Fruit fly (Drosophila melanogaster) whole organism: ENCODE data around the gene CG12017.

ENCODE experiments used
- pan ChIP-seq: fragments of >200 bp; optimal IDR thresholded peaks from 2 replicates; lab custom pipeline; 2017
- psq ChIP-seq: fragments of >200 bp; optimal IDR thresholded peaks from 2 replicates; lab custom pipeline; 2017
- usp ChIP-seq: fragments of >200 bp; optimal IDR thresholded peaks from 2 replicates; lab custom pipeline; 2017; ENCODE audit warnings: missing biosample characterization, missing genetic modification characterization, mixed read lengths

dm6 chr3L:3314696-3315095, 34.7 kb downstream of the CG12017 start, which contains the start of gene Drsl3:
- no peak for TF ChIP-seq psq (lab: Kevin White, UChicago)
- no peak for TF ChIP-seq usp
- no peak for TF ChIP-seq pan (lab: Kevin White, UChicago)
